Worm (Caenorhabditis elegans) whole organism, L1 larva: Measurements from ENCODE around the gene chtb-3.

Source experiments
- ces-1 ChIP-seq: fragments of 150-350 bp; optimal IDR thresholded peaks from 2 replicates; lab custom pipeline; 2014; ENCODE audit warnings: missing biosample characterization, missing genetic modification reagents, missing genetic modification characterization
- elt-2 ChIP-seq: sonication (generic microtip); optimal IDR thresholded peaks from 2 replicates; lab custom pipeline; 2016; ENCODE audit warnings: missing genetic modification characterization, mild to moderate bottlenecking, inconsistent platforms, missing compliant biosample characterization, missing genetic modification reagents
- elt-3 ChIP-seq, 6 experiments: fragments of 150-350 bp in 1 of 6; sonication (generic microtip); optimal IDR thresholded peaks; 2 replicates each; lab custom pipeline; 2017 to 2018; ENCODE audit warnings: missing biosample characterization in 6 of 6, missing genetic modification characterization in 6 of 6, inconsistent platforms in 1 of 6
- lin-13 ChIP-seq: fragments of 150-350 bp; optimal IDR thresholded peaks from 2 replicates; lab custom pipeline; 2014; ENCODE audit warnings: missing biosample characterization, missing genetic modification reagents, missing genetic modification characterization
- nhr-11 ChIP-seq: fragments of 150-350 bp; optimal IDR thresholded peaks from 2 replicates; lab custom pipeline; 2014; ENCODE audit warnings: missing biosample characterization, missing genetic modification characterization
- nhr-71 ChIP-seq: sonication (generic microtip); optimal IDR thresholded peaks from 2 replicates; lab custom pipeline; 2016; ENCODE audit warnings: mild to moderate bottlenecking, missing genetic modification characterization, moderate library complexity, missing compliant biosample characterization
- rnt-1 ChIP-seq: sonication (generic microtip); optimal IDR thresholded peaks from 2 replicates; lab custom pipeline; 2016; ENCODE audit warnings: mild to moderate bottlenecking, missing genetic modification characterization, moderate library complexity, missing compliant biosample characterization
- skn-1 ChIP-seq: fragments of 150-350 bp; optimal IDR thresholded peaks from 2 replicates; lab custom pipeline; 2014; ENCODE audit warnings: missing biosample characterization, missing genetic modification characterization

ce11 chrX:6345785-6346184 lies 26.3 kb upstream of the chtb-3 start:
- TF ChIP-seq lin-13 (GFP tag; lab: Kevin White, UChicago) (no peak), ces-1 (no peak), rnt-1 (tag; lab: Kevin White, UChicago) (no peak), elt-3 (tag; optimal IDR thresholded peaks at IDR 0.05; lab: Kevin White, UChicago) (no peak), nhr-11 (tag; lab: Kevin White, UChicago) (no peak), nhr-71 (tag; lab: Kevin White, UChicago) (no peak), elt-2 (tag; lab: Kevin White, UChicago) (no peak), skn-1 (tag; lab: Kevin White, UChicago) (no peak)
